Fruit fly (Drosophila melanogaster): ENCODE results near the gene Ubi-p63E.

- no peak for TF ChIP-seq h (optimal IDR thresholded peaks at IDR 0.05)
- TF ChIP-seq psq (optimal IDR thresholded peaks at IDR 0.05): no peak
- TF ChIP-seq ttk (optimal IDR thresholded peaks at IDR 0.05): no peak
- TF ChIP-seq Sin3A (optimal IDR thresholded peaks at IDR 0.05): no peak
- TF ChIP-seq Myc (optimal IDR thresholded peaks at IDR 0.05): no peak
- TF ChIP-seq insv (optimal IDR thresholded peaks at IDR 0.05): no peak
Observed at dm6 chr3L:3894413-3894812, 8.6 kb downstream of the Ubi-p63E start.

All from Kc167 (cell line).